Fruit fly (Drosophila melanogaster) whole organism, embryonic: ENCODE measurements around the gene CG31178.

Experiments used
- Aef1 ChIP-seq: fragments of 200-800 bp; sonication (Bioruptor generic); IDR thresholded peaks from 3 replicates; pipeline ENCODE4 v1.3.6; 2022; ENCODE audit warnings: missing biosample characterization, missing genetic modification characterization
- Awh ChIP-seq: fragments of 200-800 bp; sonication (Bioruptor generic); IDR thresholded peaks from 2 replicates; pipeline ENCODE4, ENCODE4 v1.3.6; 2022; ENCODE audit warnings: missing biosample characterization, missing genetic modification characterization
- Bdp1 ChIP-seq: fragments of 200-800 bp; sonication (Bioruptor generic); optimal IDR thresholded peaks from 3 replicates; lab custom pipeline; 2016; ENCODE audit warnings: missing biosample characterization, missing genetic modification characterization
- CG10321 ChIP-seq: fragments of 200-800 bp; sonication (Bioruptor generic); IDR thresholded peaks from 2 replicates; pipeline ENCODE4 v1.3.6; 2022; ENCODE audit warnings: missing biosample characterization, missing genetic modification characterization
- CG12391 ChIP-seq: fragments of 200-800 bp; sonication (Bioruptor generic); optimal IDR thresholded peaks from 3 replicates; lab custom pipeline; 2018; ENCODE audit warnings: missing biosample characterization, mild to moderate bottlenecking, missing genetic modification characterization, moderate library complexity
- CG12769 ChIP-seq: fragments of 200-800 bp; sonication (Bioruptor generic); optimal IDR thresholded peaks from 2 replicates; lab custom pipeline; 2019; ENCODE audit warnings: missing biosample characterization, mild to moderate bottlenecking, missing genetic modification characterization, moderate library complexity
- CG13123 ChIP-seq: fragments of 200-800 bp; sonication (Bioruptor generic); optimal IDR thresholded peaks from 2 replicates; lab custom pipeline; 2016; ENCODE audit warnings: missing biosample characterization, missing genetic modification characterization
- CG13424 ChIP-seq: fragments of 200-800 bp; sonication (Bioruptor generic); optimal IDR thresholded peaks from 2 replicates; lab custom pipeline; 2019; ENCODE audit warnings: missing biosample characterization, mild to moderate bottlenecking, missing genetic modification characterization, moderate library complexity
- CG13775 ChIP-seq: fragments of 200-800 bp; sonication (Bioruptor generic); optimal IDR thresholded peaks from 3 replicates; lab custom pipeline; 2017; ENCODE audit warnings: missing biosample characterization, mild to moderate bottlenecking, missing genetic modification characterization
- CG15073 ChIP-seq: fragments of 200-800 bp; sonication (Bioruptor generic); optimal IDR thresholded peaks from 2 replicates; lab custom pipeline; 2016; ENCODE audit warnings: missing biosample characterization, missing genetic modification characterization
- CG4328 ChIP-seq: fragments of 200-800 bp; sonication (Bioruptor generic); optimal IDR thresholded peaks from 3 replicates; lab custom pipeline; 2017; ENCODE audit warnings: missing biosample characterization, missing genetic modification reagents, missing genetic modification characterization
- CG5245 ChIP-seq: fragments of 200-800 bp; sonication (Bioruptor generic); optimal IDR thresholded peaks from 3 replicates; lab custom pipeline; 2016; ENCODE audit warnings: missing biosample characterization, missing genetic modification characterization
- CG6272 ChIP-seq: fragments of 200-800 bp; sonication (Bioruptor generic); IDR thresholded peaks from 2 replicates; pipeline ENCODE4 v1.3.6; 2022; ENCODE audit warnings: missing biosample characterization, missing genetic modification characterization
- CG7357 ChIP-seq: fragments of 200-800 bp; sonication (Bioruptor generic); IDR thresholded peaks from 3 replicates; pipeline ENCODE4 v1.3.6; 2022; ENCODE audit warnings: missing biosample characterization, missing genetic modification characterization
- CG7987 ChIP-seq: fragments of 200-800 bp; sonication (Bioruptor generic); optimal IDR thresholded peaks from 2 replicates; lab custom pipeline; 2018; ENCODE audit warnings: missing biosample characterization, mild to moderate bottlenecking, missing genetic modification characterization, moderate library complexity
- CTCF ChIP-seq: fragments of 200-800 bp; sonication (Bioruptor generic); optimal IDR thresholded peaks from 2 replicates; lab custom pipeline; 2017; ENCODE audit warnings: missing biosample characterization, mild to moderate bottlenecking, missing genetic modification characterization, moderate library complexity
- Gug ChIP-seq: fragments of 200-800 bp; sonication (Bioruptor generic); IDR thresholded peaks from 4 replicates; pipeline ENCODE4 v1.3.6; 2022; ENCODE audit warnings: missing biosample characterization, missing genetic modification characterization
- HHEX ChIP-seq: fragments of 200-800 bp; sonication (Bioruptor generic); optimal IDR thresholded peaks from 3 replicates; lab custom pipeline; 2017; ENCODE audit warnings: missing biosample characterization, mild to moderate bottlenecking, missing genetic modification characterization, missing genetic modification reagents
- HLH3B ChIP-seq: fragments of 200-800 bp; sonication (Bioruptor generic); IDR thresholded peaks from 2 replicates; pipeline ENCODE4 v1.3.6; 2022; ENCODE audit warnings: missing biosample characterization, missing genetic modification characterization
- Jarid2 ChIP-seq: fragments of 200-800 bp; sonication (Bioruptor generic); optimal IDR thresholded peaks from 3 replicates; lab custom pipeline; 2017; ENCODE audit warnings: mild to moderate bottlenecking, missing biosample characterization, missing genetic modification reagents, missing genetic modification characterization
- NC2β ChIP-seq: fragments of 200-800 bp; sonication (Bioruptor generic); optimal IDR thresholded peaks from 2 replicates; lab custom pipeline; 2016; ENCODE audit warnings: missing biosample characterization, missing genetic modification characterization
- Neu2 ChIP-seq: fragments of 200-800 bp; sonication (Bioruptor generic); optimal IDR thresholded peaks from 3 replicates; lab custom pipeline; 2016; ENCODE audit warnings: missing biosample characterization, missing genetic modification characterization, borderline replicate concordance
- Nf-YB ChIP-seq: fragments of 200-800 bp; sonication (Bioruptor generic); optimal IDR thresholded peaks from 3 replicates; lab custom pipeline; 2019; ENCODE audit warnings: missing biosample characterization, mild to moderate bottlenecking, missing genetic modification characterization, moderate library complexity
- Ptx1 ChIP-seq: fragments of 200-800 bp; sonication (Bioruptor generic); IDR thresholded peaks from 2 replicates; pipeline ENCODE4 v1.3.6; 2022; ENCODE audit warnings: missing biosample characterization, missing genetic modification characterization
- Rfx ChIP-seq: fragments of 200-800 bp; sonication (Bioruptor generic); IDR thresholded peaks from 2 replicates; pipeline ENCODE4 v1.3.6; 2022; ENCODE audit warnings: missing biosample characterization, missing genetic modification characterization
- Scr ChIP-seq: fragments of 200-800 bp; sonication (Bioruptor generic); IDR thresholded peaks from 2 replicates; pipeline ENCODE4 v1.3.6; 2022; ENCODE audit warnings: missing biosample characterization, missing genetic modification characterization; ENCODE audit not compliant: partially characterized antibody
- ato ChIP-seq: fragments of 200-800 bp; sonication (Bioruptor generic); IDR thresholded peaks from 2 replicates; pipeline ENCODE4 v1.3.6; 2022; ENCODE audit warnings: missing biosample characterization, missing genetic modification characterization; ENCODE audit not compliant: partially characterized antibody
- bcd ChIP-seq: fragments of 200-800 bp; sonication (Bioruptor generic); optimal IDR thresholded peaks from 2 replicates; lab custom pipeline; 2017; ENCODE audit warnings: missing biosample characterization, mild to moderate bottlenecking, missing genetic modification characterization
- btn ChIP-seq: fragments of 200-800 bp; sonication (Bioruptor generic); optimal IDR thresholded peaks from 2 replicates; lab custom pipeline; 2016; ENCODE audit warnings: missing biosample characterization, missing genetic modification characterization
- cato ChIP-seq: fragments of 200-800 bp; sonication (Bioruptor generic); optimal IDR thresholded peaks from 2 replicates; lab custom pipeline; 2016; ENCODE audit warnings: missing biosample characterization, missing genetic modification characterization, borderline replicate concordance
- chinmo ChIP-seq: fragments of 200-800 bp; sonication (Bioruptor generic); IDR thresholded peaks from 4 replicates; pipeline ENCODE4 v1.3.6; 2022; ENCODE audit warnings: missing biosample characterization, missing genetic modification characterization; ENCODE audit not compliant: partially characterized antibody
- crol ChIP-seq: fragments of 200-800 bp; sonication (Bioruptor generic); IDR thresholded peaks from 2 replicates; pipeline ENCODE4 v1.3.6; 2022; ENCODE audit warnings: missing biosample characterization, missing genetic modification characterization
- lov ChIP-seq, 2 experiments: fragments of 200-800 bp in 1 of 2; fragments of >200 bp in 1 of 2; sonication (Bioruptor generic) in 1 of 2; IDR thresholded peaks in 1 of 2; optimal IDR thresholded peaks in 1 of 2; 2 replicates in 1 of 2; 3 replicates in 1 of 2; pipeline versions ENCODE4 v1.3.6 to Lab custom; 2017 to 2022; ENCODE audit warnings: missing biosample characterization in 1 of 2, missing genetic modification characterization in 1 of 2
- mirr ChIP-seq: fragments of 200-800 bp; sonication (Bioruptor generic); optimal IDR thresholded peaks from 3 replicates; lab custom pipeline; 2018; ENCODE audit warnings: missing biosample characterization, mild to moderate bottlenecking, missing genetic modification characterization
- nerfin-2 ChIP-seq: fragments of 200-800 bp; sonication (Bioruptor generic); IDR thresholded peaks from 2 replicates; pipeline ENCODE4 v1.3.6; 2022; ENCODE audit warnings: missing biosample characterization, missing genetic modification characterization; ENCODE audit not compliant: partially characterized antibody
- rib ChIP-seq: fragments of 200-800 bp; sonication (Bioruptor generic); IDR thresholded peaks from 2 replicates; pipeline ENCODE4 v1.3.6; 2022; ENCODE audit warnings: missing biosample characterization, missing genetic modification characterization
- sens-2 ChIP-seq: fragments of 200-800 bp; sonication (Bioruptor generic); IDR thresholded peaks from 2 replicates; pipeline ENCODE4 v1.3.6; 2022; ENCODE audit warnings: missing biosample characterization, missing genetic modification characterization
- sna ChIP-seq: fragments of 200-800 bp; sonication (Bioruptor generic); IDR thresholded peaks from 2 replicates; pipeline ENCODE4 v1.3.6; 2022; ENCODE audit warnings: missing biosample characterization, missing genetic modification characterization; ENCODE audit not compliant: partially characterized antibody
- tgo ChIP-seq: fragments of 200-800 bp; sonication (Bioruptor generic); IDR thresholded peaks from 3 replicates; pipeline ENCODE4 v1.3.6; 2022; ENCODE audit warnings: missing biosample characterization, missing genetic modification characterization
- tna ChIP-seq: fragments of 200-800 bp; sonication (Bioruptor generic); IDR thresholded peaks from 2 replicates; pipeline ENCODE4 v1.3.6; 2022; ENCODE audit warnings: missing biosample characterization, missing genetic modification characterization; ENCODE audit not compliant: partially characterized antibody
- trh ChIP-seq: fragments of 200-800 bp; sonication (Bioruptor generic); optimal IDR thresholded peaks from 2 replicates; lab custom pipeline; 2016; ENCODE audit warnings: missing biosample characterization, missing genetic modification characterization
- unpg ChIP-seq: fragments of 200-800 bp; sonication (Bioruptor generic); optimal IDR thresholded peaks from 3 replicates; lab custom pipeline; 2018; ENCODE audit warnings: missing biosample characterization, mild to moderate bottlenecking, missing genetic modification characterization, moderate library complexity
- zen2 ChIP-seq: fragments of 200-800 bp; sonication (Bioruptor generic); IDR thresholded peaks from 3 replicates; pipeline ENCODE4 v1.3.6; 2022; ENCODE audit warnings: missing biosample characterization, missing genetic modification characterization; ENCODE audit not compliant: partially characterized antibody

Gene CG31178

dm6 chr3R:21911516-21911915 lies 38.0 kb downstream of the CG31178 start, which contains the start of gene Qsox3:
Gene Qsox3, plus strand, starts transcription at chr3R:21911816.
- TF ChIP-seq sna (no peak), bcd (GFP tag; lab: Kevin White, UChicago) (no peak), tna (no peak), CG13123 (GFP tag; lab: Kevin White, UChicago) (no peak), nerfin-2 (no peak), Aef1 (GFP tag; lab: Robert Waterston, UW) (no peak), rib (GFP tag; lab: Robert Waterston, UW) (no peak), sens-2 (GFP tag; lab: Robert Waterston, UW) (no peak), CG4328 (no peak), CG7357 (GFP tag; lab: Robert Waterston, UW) (no peak), zen2 (GFP tag; lab: Robert Waterston, UW) (no peak), NC2β (no peak), HLH3B (GFP tag; lab: Robert Waterston, UW) (no peak), HHEX (no peak), CG6272 (GFP tag; lab: Robert Waterston, UW) (no peak), trh (no peak), CTCF (GFP tag; lab: Kevin White, UChicago) (no peak), mirr (GFP tag; lab: Kevin White, UChicago) (no peak)

- TF ChIP-seq Bdp1, result no peak
- TF ChIP-seq chinmo (GFP tag; lab: Robert Waterston, UW), result 0 out of 4 replicates have a peak, but pooled peaks have one; percentile 21
- no peak for TF ChIP-seq unpg (GFP tag; lab: Kevin White, UChicago)
- peak; percentile 37 for TF ChIP-seq Jarid2 (GFP tag; lab: Kevin White, UChicago)
- TF ChIP-seq lov (optimal IDR thresholded peaks at IDR 0.05; lab: Kevin White, UChicago), result no peak
- TF ChIP-seq lov (GFP tag; IDR thresholded peaks at IDR 0.05; lab: Robert Waterston, UW), result no peak
- no peak for TF ChIP-seq cato (GFP tag; lab: Kevin White, UChicago)
- TF ChIP-seq Rfx (GFP tag; lab: Robert Waterston, UW), result peak; percentile 6; the same call in 1 of the 2 replicates
- peak; percentile 51; the same call in 1 of the 2 replicates for TF ChIP-seq crol (GFP tag; lab: Robert Waterston, UW)
- TF ChIP-seq Neu2, result no peak
- TF ChIP-seq CG7987 (GFP tag; lab: Kevin White, UChicago), result no peak
- 0 out of 2 replicates have a peak, but pooled peaks have one; percentile 11 for TF ChIP-seq Awh (GFP tag; lab: Robert Waterston, UW)
- no peak for TF ChIP-seq CG10321 (GFP tag; lab: Robert Waterston, UW)
- TF ChIP-seq CG5245, result no peak
- TF ChIP-seq CG13775 (GFP tag; lab: Kevin White, UChicago), result no peak
- TF ChIP-seq, all 482 proteins: peak for 5
Measured at dm6 chr3R:21913447-21913846, 39.9 kb downstream of the CG31178 start, which contains the start of gene Qsox2. Gene Qsox2, plus strand, starts transcription at chr3R:21913747.

dm6 chr3R:21916987-21917386 lies 43.4 kb downstream of the CG31178 start:
- TF ChIP-seq CG15073 (GFP tag; lab: Kevin White, UChicago), result no peak
- TF ChIP-seq CG12391 (tag; lab: Kevin White, UChicago), result no peak
- no peak for TF ChIP-seq Nf-YB (GFP tag; lab: Kevin White, UChicago)
- TF ChIP-seq btn, result no peak
- TF ChIP-seq tgo (GFP tag; lab: Robert Waterston, UW), result no peak
- TF ChIP-seq CG13424 (tag; lab: Kevin White, UChicago), result no peak
- no peak for TF ChIP-seq CG12769 (tag; lab: Kevin White, UChicago)
- TF ChIP-seq Ptx1, result no peak
- no peak for TF ChIP-seq ato (GFP tag; lab: Robert Waterston, UW)
- no peak for TF ChIP-seq Gug (GFP tag; lab: Robert Waterston, UW)
- TF ChIP-seq Scr (GFP tag; lab: Robert Waterston, UW), result no peak
